Worm (Caenorhabditis elegans): ENCODE results near the gene npp-19.

The npp-19 gene

ce11 chrII:10798429-10798893 is at the start of gene npp-19:
Gene npp-19 (minus strand): TSS chrII:10798479.
- peak; percentile 35 for TF ChIP-seq nfya-1 (tag; optimal IDR thresholded peaks at IDR 0.05)
- TF ChIP-seq K09A11.1 (tag; optimal IDR thresholded peaks at IDR 0.05; ENCODE audit: insufficient read depth) = peak; percentile 37
- TF ChIP-seq ceh-30 (tag; optimal IDR thresholded peaks at IDR 0.05) = peak; percentile 27
- peak; percentile 32 for TF ChIP-seq elt-2 (tag; optimal IDR thresholded peaks at IDR 0.05)
- TF ChIP-seq dmd-4 (tag; optimal IDR thresholded peaks at IDR 0.05; ENCODE audit: borderline replicate concordance) = no peak
- TF ChIP-seq nhr-11 (tag; optimal IDR thresholded peaks at IDR 0.05) = no peak
- peak; percentile 20 for TF ChIP-seq rnt-1 (tag; optimal IDR thresholded peaks at IDR 0.05)
- no peak for TF ChIP-seq dve-1 (tag; optimal IDR thresholded peaks at IDR 0.05)
- TF ChIP-seq pat-9 (tag; optimal IDR thresholded peaks at IDR 0.05) = peak; percentile 11
- TF ChIP-seq hlh-30 (tag; optimal IDR thresholded peaks at IDR 0.05; ENCODE audit: insufficient read depth) = peak; percentile 16
- peak; percentile 34 for TF ChIP-seq tbx-2 (tag; optimal IDR thresholded peaks at IDR 0.05)

ce11 chrII:10847057-10847456 is 48.8 kb upstream of the npp-19 start:
- TF ChIP-seq ceh-34 (tag; optimal IDR thresholded peaks at IDR 0.05) = no peak
- TF ChIP-seq sdc-2 (tag; optimal IDR thresholded peaks at IDR 0.05) = no peak
- no peak for TF ChIP-seq hlh-15 (tag; optimal IDR thresholded peaks at IDR 0.05)
- TF ChIP-seq pag-3 (tag; optimal IDR thresholded peaks at IDR 0.05; ENCODE audit: borderline replicate concordance) = no peak
- no peak for TF ChIP-seq unc-3 (GFP tag; conservative IDR thresholded peaks at IDR 0.05)
- no peak for TF ChIP-seq unc-3 (tag; optimal IDR thresholded peaks at IDR 0.05)
- TF ChIP-seq fax-1 (tag; optimal IDR thresholded peaks at IDR 0.05) = no peak
- TF ChIP-seq ets-4 (tag; optimal IDR thresholded peaks at IDR 0.05) = no peak
- TF ChIP-seq ref-2 (tag; optimal IDR thresholded peaks at IDR 0.05) = no peak
- TF ChIP-seq pha-4 (tag; optimal IDR thresholded peaks at IDR 0.05) = no peak
- no peak for TF ChIP-seq unc-42 (tag; optimal IDR thresholded peaks at IDR 0.05)
- TF ChIP-seq tbx-7 (tag; optimal IDR thresholded peaks at IDR 0.05) = no peak

ce11 chrII:10843527-10843926 is 45.2 kb upstream of the npp-19 start, which contains the start of gene M106.8:
Gene M106.8 (minus strand): TSS chrII:10843627.
- no peak for TF ChIP-seq ceh-18 (tag; optimal IDR thresholded peaks at IDR 0.05)
- TF ChIP-seq elt-2 (tag; optimal IDR thresholded peaks at IDR 0.05) = no peak
- no peak for TF ChIP-seq hlh-6 (tag; optimal IDR thresholded peaks at IDR 0.05)
- no peak for TF ChIP-seq pha-2 (tag; optimal IDR thresholded peaks at IDR 0.05)
- TF ChIP-seq odd-2 (tag; optimal IDR thresholded peaks at IDR 0.05) = no peak
- no peak for TF ChIP-seq che-1 (tag; optimal IDR thresholded peaks at IDR 0.05)
- no peak for TF ChIP-seq ceh-34 (tag; optimal IDR thresholded peaks at IDR 0.05)
- TF ChIP-seq fkh-10 (GFP tag; optimal IDR thresholded peaks at IDR 0.05) = no peak
- TF ChIP-seq ceh-48 (tag; optimal IDR thresholded peaks at IDR 0.05) = no peak
- TF ChIP-seq ceh-19 (GFP tag; optimal IDR thresholded peaks at IDR 0.05) = no peak
- no peak for TF ChIP-seq K02D7.2 (tag; optimal IDR thresholded peaks at IDR 0.05)

- TF ChIP-seq K09A11.1 (tag; optimal IDR thresholded peaks at IDR 0.05; ENCODE audit: insufficient read depth) (peak; percentile 85), F13H6.1 (tag; optimal IDR thresholded peaks at IDR 0.05) (peak; percentile 54), madf-2 (tag; optimal IDR thresholded peaks at IDR 0.05) (peak; percentile 83), sox-2 (GFP tag; IDR thresholded peaks at IDR 0.05) (peak; percentile 82), elt-4 (tag; optimal IDR thresholded peaks at IDR 0.05) (peak; percentile 5), rnt-1 (tag; optimal IDR thresholded peaks at IDR 0.05) (peak; percentile 58), pag-3 (tag; optimal IDR thresholded peaks at IDR 0.05; ENCODE audit: borderline replicate concordance) (peak; percentile 5), pat-9 (tag; optimal IDR thresholded peaks at IDR 0.05) (peak; percentile 95), unc-86 (tag; optimal IDR thresholded peaks at IDR 0.05) (peak; percentile 91), pha-4 (tag; optimal IDR thresholded peaks at IDR 0.05) (no peak), odd-2 (tag; optimal IDR thresholded peaks at IDR 0.05) (peak; percentile 77), ceh-14 (tag; optimal IDR thresholded peaks at IDR 0.05) (peak; percentile 58), zip-5 (tag; optimal IDR thresholded peaks at IDR 0.05) (peak; percentile 65), ceh-30 (tag; optimal IDR thresholded peaks at IDR 0.05) (peak; percentile 16), lin-11 (tag; optimal IDR thresholded peaks at IDR 0.05) (peak; percentile 86), hlh-15 (tag; optimal IDR thresholded peaks at IDR 0.05) (peak; percentile 71), ceh-45 (GFP tag; IDR thresholded peaks at IDR 0.05) (peak; percentile 67; the same call in 1 of the 2 replicates), eyg-1 (tag; optimal IDR thresholded peaks at IDR 0.05) (peak; percentile 93), pax-1 (tag; optimal IDR thresholded peaks at IDR 0.05) (no peak), ref-2 (tag; optimal IDR thresholded peaks at IDR 0.05) (peak; percentile 75), ets-4 (tag; optimal IDR thresholded peaks at IDR 0.05) (no peak), ceh-31 (tag; optimal IDR thresholded peaks at IDR 0.05) (peak; percentile 69), fax-1 (tag; optimal IDR thresholded peaks at IDR 0.05) (peak; percentile 73), unc-3 (GFP tag; conservative IDR thresholded peaks at IDR 0.05) (peak; percentile 77), unc-3 (tag; optimal IDR thresholded peaks at IDR 0.05) (peak; percentile 84), npax-4 (tag; optimal IDR thresholded peaks at IDR 0.05) (peak; percentile 82), ceh-18 (tag; optimal IDR thresholded peaks at IDR 0.05) (peak; percentile 85), nhr-11 (tag; optimal IDR thresholded peaks at IDR 0.05) (no peak)
Observed at ce11 chrII:10840067-10840466, 41.8 kb upstream of the npp-19 start.
